Fruit fly (Drosophila melanogaster): ENCODE data around the gene Raf.

Gene Raf

dm6 chrX:2301069-2301508, 5.8 kb downstream of the Raf start (continued):
- TF ChIP-seq Doc3 (GFP tag; IDR thresholded peaks at IDR 0.05; ENCODE audit: partially characterized antibody) (no peak), CG6813 (GFP tag; optimal IDR thresholded peaks at IDR 0.05) (peak; percentile 1), CG4854 (GFP tag; optimal IDR thresholded peaks at IDR 0.05) (no peak), Fer1 (GFP tag; optimal IDR thresholded peaks at IDR 0.05) (peak; percentile 71), CG10959 (GFP tag; IDR thresholded peaks at IDR 0.05) (no peak), Antp (GFP tag; optimal IDR thresholded peaks at IDR 0.05) (peak; percentile 4), psq (GFP tag; optimal IDR thresholded peaks at IDR 0.05) (no peak), CG1024 (GFP tag; IDR thresholded peaks at IDR 0.05) (no peak), HLH54F (GFP tag; optimal IDR thresholded peaks at IDR 0.05) (no peak), CG16863 (GFP tag; optimal IDR thresholded peaks at IDR 0.05) (no peak), pzg (GFP tag; optimal IDR thresholded peaks at IDR 0.05) (no peak), CG10979 (tag; optimal IDR thresholded peaks at IDR 0.05) (peak; percentile 15), Hr39 (optimal IDR thresholded peaks at IDR 0.05) (no peak), PHDP (tag; optimal IDR thresholded peaks at IDR 0.05) (peak; percentile 31), esg (GFP tag; conservative IDR thresholded peaks at IDR 0.05) (no peak), CG12942 (GFP tag; optimal IDR thresholded peaks at IDR 0.05) (no peak), CG7786 (GFP tag; optimal IDR thresholded peaks at IDR 0.05) (peak; percentile 6), vfl (GFP tag; optimal IDR thresholded peaks at IDR 0.05) (no peak), exex (tag; optimal IDR thresholded peaks at IDR 0.05) (no peak), CG2678 (tag; optimal IDR thresholded peaks at IDR 0.05) (peak; percentile 70), caup (GFP tag; optimal IDR thresholded peaks at IDR 0.05; ENCODE audit: severe bottlenecking) (peak; percentile 30), odd (GFP tag; optimal IDR thresholded peaks at IDR 0.05) (no peak), eyg (GFP tag; optimal IDR thresholded peaks at IDR 0.05) (no peak), nmo (GFP tag; optimal IDR thresholded peaks at IDR 0.05) (peak; percentile 17), C15 (GFP tag; IDR thresholded peaks at IDR 0.05) (no peak), CG12299 (tag; optimal IDR thresholded peaks at IDR 0.05) (peak; percentile 24), CG7372 (GFP tag; IDR thresholded peaks at IDR 0.05) (no peak), CG7963 (GFP tag; IDR thresholded peaks at IDR 0.05; ENCODE audit: partially characterized antibody) (no peak), Sox100B (GFP tag; optimal IDR thresholded peaks at IDR 0.05) (peak; percentile 17), CG4328 (GFP tag; optimal IDR thresholded peaks at IDR 0.05) (peak; percentile 34), CG15073 (GFP tag; optimal IDR thresholded peaks at IDR 0.05) (no peak), CG11560 (tag; IDR thresholded peaks at IDR 0.05) (no peak), tgo (GFP tag; IDR thresholded peaks at IDR 0.05) (peak; percentile 50; the same call in 2 of the 3 replicates), CG18619 (GFP tag; optimal IDR thresholded peaks at IDR 0.05) (peak; percentile 32), CG34224 (GFP tag; IDR thresholded peaks at IDR 0.05; ENCODE audit: partially characterized antibody) (no peak), CG2889 (GFP tag; IDR thresholded peaks at IDR 0.05) (peak; percentile 43; the same call in 1 of the 3 replicates), CG17328 (GFP tag; IDR thresholded peaks at IDR 0.05) (no peak), CG8359 (GFP tag; optimal IDR thresholded peaks at IDR 0.05; ENCODE audit: borderline replicate concordance) (no peak), ATbp (GFP tag; optimal IDR thresholded peaks at IDR 0.05) (no peak), wor (GFP tag; IDR thresholded peaks at IDR 0.05) (0 out of 2 replicates have a peak, but pooled peaks have one; percentile 27), sima (GFP tag; optimal IDR thresholded peaks at IDR 0.05) (no peak), CG9876 (GFP tag; optimal IDR thresholded peaks at IDR 0.05) (no peak), ems (GFP tag; optimal IDR thresholded peaks at IDR 0.05) (no peak), NC2α (GFP tag; optimal IDR thresholded peaks at IDR 0.05) (no peak), Hr3 (GFP tag; optimal IDR thresholded peaks at IDR 0.05) (peak; percentile 37), bcd (GFP tag; optimal IDR thresholded peaks at IDR 0.05) (peak; percentile 55), luna (GFP tag; optimal IDR thresholded peaks at IDR 0.05) (no peak), sens-2 (GFP tag; IDR thresholded peaks at IDR 0.05) (peak; percentile 19; the same call in 1 of the 2 replicates), Hmx (GFP tag; optimal IDR thresholded peaks at IDR 0.05) (no peak), CG12391 (tag; optimal IDR thresholded peaks at IDR 0.05) (no peak), Jarid2 (GFP tag; optimal IDR thresholded peaks at IDR 0.05) (no peak)
